Worm (Caenorhabditis elegans) whole organism, L4 larva: ENCODE measurements around the gene clec-206.

ENCODE experiments used
- F10B5.3 ChIP-seq: sonication (generic microtip); optimal IDR thresholded peaks from 2 replicates; lab custom pipeline; 2016; ENCODE audit warnings: mild to moderate bottlenecking, missing genetic modification characterization, missing compliant biosample characterization
- R02D3.7 ChIP-seq: fragments of 150-350 bp; sonication (generic microtip); optimal IDR thresholded peaks from 3 replicates; lab custom pipeline; 2014; ENCODE audit warnings: missing biosample characterization, missing genetic modification characterization
- T20F7.1 ChIP-seq: fragments of 200-800 bp; sonication (Bioruptor generic); optimal IDR thresholded peaks from 2 replicates; lab custom pipeline; 2018; ENCODE audit warnings: mild to moderate bottlenecking, missing genetic modification characterization, missing compliant biosample characterization
- T26A8.4 ChIP-seq: fragments of 200-800 bp; sonication (Bioruptor generic); IDR thresholded peaks from 2 replicates; pipeline ENCODE4 v1.3.6; 2022; ENCODE audit warnings: missing genetic modification characterization, missing compliant biosample characterization
- Y105C5A.15 ChIP-seq: fragments of 200-800 bp; sonication (Bioruptor generic); IDR thresholded peaks from 2 replicates; pipeline ENCODE4 v1.3.6; 2022; ENCODE audit warnings: missing genetic modification characterization, missing compliant biosample characterization
- Y48G9A.11 ChIP-seq: fragments of 200-800 bp; sonication (Bioruptor generic); IDR thresholded peaks from 2 replicates; pipeline ENCODE4 v1.3.6; 2022; ENCODE audit warnings: missing genetic modification reagents, missing genetic modification characterization, missing compliant biosample characterization
- ceh-32 ChIP-seq: sonication (generic microtip); optimal IDR thresholded peaks from 2 replicates; lab custom pipeline; 2016; ENCODE audit warnings: mild to moderate bottlenecking, missing genetic modification characterization, missing compliant biosample characterization; ENCODE audit not compliant: poor library complexity
- ceh-44 ChIP-seq: fragments of 200-800 bp; sonication (Bioruptor generic); IDR thresholded peaks from 2 replicates; pipeline ENCODE4 v1.3.6; 2022; ENCODE audit warnings: missing genetic modification reagents, missing genetic modification characterization, missing compliant biosample characterization
- ceh-82 ChIP-seq: sonication (generic microtip); optimal IDR thresholded peaks from 2 replicates; lab custom pipeline; 2017; ENCODE audit warnings: missing biosample characterization, missing genetic modification characterization
- ctbp-1 ChIP-seq: fragments of 200-800 bp; sonication (Bioruptor generic); IDR thresholded peaks from 2 replicates; pipeline ENCODE4 v1.3.6; 2022; ENCODE audit warnings: missing genetic modification reagents, missing genetic modification characterization, missing compliant biosample characterization
- daf-8 ChIP-seq: fragments of 200-800 bp; sonication (Bioruptor generic); IDR thresholded peaks from 2 replicates; pipeline ENCODE4 v1.3.6; 2022; ENCODE audit warnings: missing genetic modification characterization, missing compliant biosample characterization
- dmd-6 ChIP-seq: fragments of 200-800 bp; sonication (Bioruptor generic); IDR thresholded peaks from 2 replicates; pipeline ENCODE4 v1.3.6; 2022; ENCODE audit warnings: missing genetic modification reagents, missing genetic modification characterization, missing compliant biosample characterization
- dmd-8 ChIP-seq: fragments of 200-800 bp; sonication (Bioruptor generic); IDR thresholded peaks from 2 replicates; pipeline ENCODE4 v1.3.6; 2022; ENCODE audit warnings: missing genetic modification characterization, missing compliant biosample characterization
- dmd-9 ChIP-seq: fragments of 200-800 bp; sonication (Bioruptor generic); IDR thresholded peaks from 2 replicates; pipeline ENCODE4 v1.3.6; 2022; ENCODE audit warnings: missing genetic modification reagents, missing genetic modification characterization, missing compliant biosample characterization
- dve-1 ChIP-seq: sonication (generic microtip); optimal IDR thresholded peaks from 2 replicates; lab custom pipeline; 2017; ENCODE audit warnings: antibody characterized with exemption, mild to moderate bottlenecking, missing genetic modification characterization, missing compliant biosample characterization; ENCODE audit not compliant: insufficient read depth
- fos-1 ChIP-seq: fragments of 150-350 bp; optimal IDR thresholded peaks from 2 replicates; lab custom pipeline; 2014; ENCODE audit warnings: missing biosample characterization, missing genetic modification characterization
- hif-1 ChIP-seq, 2 experiments: sonication (generic microtip); optimal IDR thresholded peaks; 2 replicates each; lab custom pipeline; 2016 to 2017; ENCODE audit warnings: missing compliant biosample characterization in 2 of 2, missing genetic modification characterization in 2 of 2, missing genetic modification reagents in 2 of 2, missing genotype in 2 of 2, mild to moderate bottlenecking in 1 of 2
- jun-1 ChIP-seq: fragments of 150-350 bp; optimal IDR thresholded peaks from 2 replicates; lab custom pipeline; 2014; ENCODE audit warnings: missing biosample characterization, missing genetic modification reagents, missing genetic modification characterization
- lim-7 ChIP-seq: fragments of 200-800 bp; sonication (Bioruptor generic); IDR thresholded peaks from 2 replicates; pipeline ENCODE4 v1.3.6; 2022; ENCODE audit warnings: missing genetic modification characterization, missing compliant biosample characterization
- lin-15B ChIP-seq: fragments of 150-350 bp; sonication (generic microtip); optimal IDR thresholded peaks from 3 replicates; lab custom pipeline; 2014; ENCODE audit warnings: missing biosample characterization, missing genetic modification characterization
- lin-38 ChIP-seq: fragments of 200-800 bp; sonication (Bioruptor generic); IDR thresholded peaks from 2 replicates; pipeline ENCODE4 v1.3.6; 2022; ENCODE audit warnings: missing genetic modification reagents, missing genetic modification characterization, missing compliant biosample characterization
- lsy-2 ChIP-seq, 2 experiments: fragments of 150-350 bp in 1 of 2; sonication (generic microtip) in 1 of 2; optimal IDR thresholded peaks; 2 replicates each; lab custom pipeline; 2014 to 2017; ENCODE audit warnings: missing biosample characterization in 2 of 2, missing genetic modification characterization in 2 of 2
- madf-9 ChIP-seq: fragments of 200-800 bp; sonication (Bioruptor generic); conservative IDR thresholded peaks from 2 replicates; pipeline ENCODE4 v1.3.6; 2022; ENCODE audit warnings: missing genetic modification reagents, missing genetic modification characterization, missing compliant biosample characterization
- mdt-29 ChIP-seq: fragments of 200-800 bp; sonication (Bioruptor generic); IDR thresholded peaks from 2 replicates; pipeline ENCODE4 v1.3.6; 2022; ENCODE audit warnings: missing genetic modification reagents, missing genetic modification characterization, missing compliant biosample characterization
- mes-2 ChIP-seq: sonication (generic microtip); optimal IDR thresholded peaks from 2 replicates; lab custom pipeline; 2016; ENCODE audit warnings: missing genotype, mild to moderate bottlenecking, missing genetic modification characterization, missing compliant biosample characterization; ENCODE audit not compliant: poor library complexity, severe bottlenecking
- mxl-2 ChIP-seq: fragments of 200-800 bp; sonication (Bioruptor generic); conservative IDR thresholded peaks from 2 replicates; pipeline ENCODE4 v1.3.6; 2022; ENCODE audit warnings: missing genetic modification reagents, missing genetic modification characterization, missing compliant biosample characterization
- mxl-3 ChIP-seq: fragments of 200-800 bp; sonication (Bioruptor generic); optimal IDR thresholded peaks from 2 replicates; lab custom pipeline; 2018; ENCODE audit warnings: mild to moderate bottlenecking, missing genetic modification characterization, missing compliant biosample characterization
- nhr-10 ChIP-seq: fragments of 150-350 bp; optimal IDR thresholded peaks from 2 replicates; lab custom pipeline; 2014; ENCODE audit warnings: missing biosample characterization, missing genetic modification characterization
- nhr-102 ChIP-seq: sonication (generic microtip); optimal IDR thresholded peaks from 2 replicates; lab custom pipeline; 2016; ENCODE audit warnings: mild to moderate bottlenecking, missing genetic modification characterization, moderate library complexity, missing compliant biosample characterization
- nhr-111 ChIP-seq: fragments of 200-800 bp; sonication (Bioruptor generic); optimal IDR thresholded peaks from 2 replicates; lab custom pipeline; 2018; ENCODE audit warnings: mild to moderate bottlenecking, missing genetic modification characterization, missing compliant biosample characterization
- nhr-237 ChIP-seq: sonication (generic microtip); optimal IDR thresholded peaks from 2 replicates; lab custom pipeline; 2017; ENCODE audit warnings: missing biosample characterization, missing genetic modification characterization
- nhr-6 ChIP-seq: fragments of 150-350 bp; optimal IDR thresholded peaks from 2 replicates; lab custom pipeline; 2014; ENCODE audit warnings: missing biosample characterization, missing genetic modification characterization
- nhr-76 ChIP-seq: fragments of 150-350 bp; optimal IDR thresholded peaks from 2 replicates; lab custom pipeline; 2014; ENCODE audit warnings: missing biosample characterization, missing genetic modification characterization
- pha-4 ChIP-seq, 2 experiments: fragments of 150-350 bp in 1 of 2; fragments of 200-800 bp in 1 of 2; sonication (Bioruptor generic) in 1 of 2; IDR thresholded peaks in 1 of 2; optimal IDR thresholded peaks in 1 of 2; 2 replicates each; pipeline versions ENCODE4 v1.3.6 to Lab custom; 2014 to 2022; ENCODE audit warnings: missing genetic modification characterization in 2 of 2, missing genetic modification reagents in 2 of 2, missing biosample characterization in 1 of 2, missing compliant biosample characterization in 1 of 2
- php-3 ChIP-seq: fragments of 200-800 bp; sonication (Bioruptor generic); IDR thresholded peaks from 2 replicates; pipeline ENCODE4 v1.3.6; 2022; ENCODE audit warnings: missing genetic modification reagents, missing genetic modification characterization, missing compliant biosample characterization
- spr-3 ChIP-seq: fragments of 200-800 bp; sonication (Bioruptor generic); optimal IDR thresholded peaks from 2 replicates; lab custom pipeline; 2018; ENCODE audit warnings: mild to moderate bottlenecking, missing genetic modification characterization, missing compliant biosample characterization
- tag-97 ChIP-seq: fragments of 200-800 bp; sonication (Bioruptor generic); IDR thresholded peaks from 2 replicates; pipeline ENCODE4 v1.3.6; 2022; ENCODE audit warnings: missing genetic modification characterization, missing compliant biosample characterization
- tra-1 ChIP-seq: fragments of 200-800 bp; sonication (Bioruptor generic); IDR thresholded peaks from 2 replicates; pipeline ENCODE4 v1.3.6; 2022; ENCODE audit warnings: missing genetic modification reagents, missing genetic modification characterization, missing compliant biosample characterization
- unc-62 ChIP-seq, 3 experiments: fragments of 150-350 bp in 1 of 3; sonication (generic microtip); optimal IDR thresholded peaks in 2 of 3; peaks in 1 of 3; 1 replicate in 1 of 3; 2 replicates in 2 of 3; lab custom pipeline; 2014 to 2017; ENCODE audit warnings: missing biosample characterization in 3 of 3, missing genetic modification characterization in 3 of 3, missing genetic modification reagents in 3 of 3, missing genotype in 1 of 3
- zfp-2 ChIP-seq: sonication (generic microtip); optimal IDR thresholded peaks from 2 replicates; lab custom pipeline; 2016; ENCODE audit warnings: mild to moderate bottlenecking, missing genetic modification characterization, missing compliant biosample characterization
- ztf-11 ChIP-seq: fragments of 150-350 bp; optimal IDR thresholded peaks from 2 replicates; lab custom pipeline; 2014; ENCODE audit warnings: missing biosample characterization, missing genetic modification characterization

The clec-206 gene

DNA sequence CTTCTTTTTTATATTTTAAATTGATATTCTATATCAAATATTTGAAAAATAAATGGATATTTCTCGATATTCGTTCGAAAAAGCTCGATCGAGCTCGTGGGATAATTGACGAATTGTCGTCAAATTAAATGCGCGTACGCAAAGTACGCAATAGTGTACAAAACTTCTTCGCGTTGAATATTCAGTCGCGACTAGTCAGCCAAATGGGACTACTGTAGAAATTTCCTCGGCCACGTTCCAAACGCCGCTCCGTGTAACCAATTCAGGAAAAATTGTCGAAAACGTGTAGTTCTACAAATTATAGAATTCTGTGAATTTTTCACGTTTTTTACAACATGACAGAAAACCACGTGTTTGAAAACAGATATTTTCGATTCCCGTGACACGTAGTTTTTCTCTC, 4.3 kb upstream of the clec-206 start (continued):
- TF ChIP-seq jun-1 (tag; lab: Kevin White, UChicago) = no peak
- no peak for TF ChIP-seq daf-8 (GFP tag; lab: Robert Waterston, UW)
- TF ChIP-seq nhr-102 = peak; percentile 70
- no peak for TF ChIP-seq nhr-76
- TF ChIP-seq T20F7.1 (GFP tag; lab: Kevin White, UChicago) = no peak
- no peak for TF ChIP-seq zfp-2
- TF ChIP-seq lsy-2 (tag; optimal IDR thresholded peaks at IDR 0.05; lab: Kevin White, UChicago) = peak; percentile 47 to 96
- 0 out of 2 replicates have a peak, but pooled peaks have one; percentile 51 for TF ChIP-seq ctbp-1 (GFP tag; lab: Robert Waterston, UW)
- TF ChIP-seq Y48G9A.11 (GFP tag; lab: Robert Waterston, UW) = peak; percentile 60; the same call in 1 of the 2 replicates
- 0 out of 2 replicates have a peak, but pooled peaks have one; percentile 33 for TF ChIP-seq madf-9
- TF ChIP-seq tag-97 (GFP tag; lab: Robert Waterston, UW) = no peak
- peak; percentile 66 for TF ChIP-seq dmd-6 (GFP tag; lab: Robert Waterston, UW)
- no peak for TF ChIP-seq nhr-10
- TF ChIP-seq nhr-111 (GFP tag; lab: Kevin White, UChicago) = no peak
- no peak for TF ChIP-seq mxl-2
- peak; percentile 3 for TF ChIP-seq mxl-3
- TF ChIP-seq ceh-44 (GFP tag; lab: Robert Waterston, UW) = no peak
- TF ChIP-seq nhr-6 (tag; lab: Kevin White, UChicago) = no peak
- TF ChIP-seq ceh-82 (tag; lab: Kevin White, UChicago) = no peak
- peak; percentile 34 for TF ChIP-seq dve-1 (tag; lab: Kevin White, UChicago)
- peak in 1 of 2 experiments; percentile 70 for TF ChIP-seq hif-1 (tag; optimal IDR thresholded peaks at IDR 0.05; lab: Kevin White, UChicago)
- TF ChIP-seq ceh-32 (tag; lab: Kevin White, UChicago) = no peak
- TF ChIP-seq T26A8.4 = peak; percentile 67
- peak in 1 of 2 experiments; percentile 80 for TF ChIP-seq unc-62 (GFP tag; optimal IDR thresholded peaks at IDR 0.05 in 1 of 2; lab: Kevin White, UChicago)
- no peak for TF ChIP-seq unc-62 (tag; optimal IDR thresholded peaks at IDR 0.05; lab: Kevin White, UChicago)
- TF ChIP-seq ztf-11 (tag; lab: Kevin White, UChicago) = no peak
- TF ChIP-seq dmd-8 (GFP tag; lab: Robert Waterston, UW) = no peak
- TF ChIP-seq Y105C5A.15 (GFP tag; lab: Robert Waterston, UW) = no peak
- no peak for TF ChIP-seq mdt-29 (GFP tag; lab: Robert Waterston, UW)
- TF ChIP-seq pha-4 (GFP tag; IDR thresholded peaks at IDR 0.05; lab: Robert Waterston, UW) = no peak
- TF ChIP-seq pha-4 (tag; optimal IDR thresholded peaks at IDR 0.05; lab: Kevin White, UChicago) = no peak
- TF ChIP-seq F10B5.3 (tag; lab: Kevin White, UChicago) = no peak
- peak; percentile 88 for TF ChIP-seq lin-38
- no peak for TF ChIP-seq fos-1
- TF ChIP-seq lin-15B (tag; lab: Kevin White, UChicago) = peak; percentile 15
- no peak for TF ChIP-seq tra-1 (GFP tag; lab: Robert Waterston, UW)
- no peak for TF ChIP-seq R02D3.7 (tag; lab: Kevin White, UChicago)
- no peak for TF ChIP-seq php-3 (GFP tag; lab: Robert Waterston, UW)
- no peak for TF ChIP-seq spr-3 (GFP tag; lab: Kevin White, UChicago)
- TF ChIP-seq mes-2 (tag; lab: Kevin White, UChicago) = peak; percentile 94
- no peak for TF ChIP-seq lim-7 (GFP tag; lab: Robert Waterston, UW)
- no peak for TF ChIP-seq dmd-9 (GFP tag; lab: Robert Waterston, UW)
- no peak for TF ChIP-seq nhr-237 (tag; lab: Kevin White, UChicago)
